Fruit fly (Drosophila melanogaster): Measurements from ENCODE around the gene Ir7e.
A peak's percentile ranks its signal among the peaks of the same experiment; 100 is the strongest.

Ir7e gene

DNA sequence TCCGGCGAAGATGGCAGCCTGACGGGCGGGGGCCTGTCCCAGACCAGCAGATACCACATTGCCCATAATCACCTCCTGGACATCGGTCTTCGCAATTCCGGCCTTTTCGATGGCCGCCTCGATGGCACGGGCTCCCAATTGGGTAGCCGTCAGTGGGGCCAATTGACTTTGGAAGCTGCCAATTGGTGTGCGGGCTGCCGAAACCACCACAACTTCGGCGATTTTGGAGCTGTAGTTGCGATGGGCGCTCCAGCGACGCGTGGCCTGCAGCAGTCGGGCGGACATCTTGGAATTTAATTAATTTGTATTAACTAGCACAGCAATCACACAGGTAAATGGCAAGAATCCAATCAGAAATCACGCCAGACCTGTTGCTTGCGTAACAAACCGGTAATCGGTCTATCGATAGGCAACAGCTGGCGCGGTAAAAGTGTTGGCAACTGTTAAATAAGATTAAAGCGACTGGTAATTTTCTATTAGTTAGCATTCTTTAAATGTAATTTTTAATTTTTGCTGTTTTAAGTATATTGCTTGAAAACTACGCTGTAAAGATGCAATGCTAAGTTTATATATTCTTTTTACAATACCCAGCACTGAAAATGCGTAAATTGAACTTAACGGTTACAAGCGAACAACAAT is 7.0 kb upstream of the Ir7e start, which contains the start of gene Acat1 (continued):
- TF ChIP-seq CG3065 (GFP tag; optimal IDR thresholded peaks at IDR 0.05), result no peak
- TF ChIP-seq dm (GFP tag; optimal IDR thresholded peaks at IDR 0.05), result peak; percentile 32
- peak; percentile 12 for TF ChIP-seq CG12942 (GFP tag; optimal IDR thresholded peaks at IDR 0.05)
- TF ChIP-seq sim (GFP tag; IDR thresholded peaks at IDR 0.05), result no peak
- no peak for TF ChIP-seq schlank (tag; optimal IDR thresholded peaks at IDR 0.05)
- TF ChIP-seq Drgx (GFP tag; IDR thresholded peaks at IDR 0.05), result peak; percentile 62
- TF ChIP-seq CG5180 (GFP tag; optimal IDR thresholded peaks at IDR 0.05), result no peak
- peak; percentile 39 for TF ChIP-seq luna (GFP tag; optimal IDR thresholded peaks at IDR 0.05)
- TF ChIP-seq Xrp1 (GFP tag; IDR thresholded peaks at IDR 0.05), result peak; percentile 83
- TF ChIP-seq CG11723 (GFP tag; optimal IDR thresholded peaks at IDR 0.05), result no peak
- TF ChIP-seq ab (GFP tag; optimal IDR thresholded peaks at IDR 0.05), result no peak
- TF ChIP-seq bab2 (GFP tag; optimal IDR thresholded peaks at IDR 0.05), result peak; percentile 35
- peak; percentile 27 for TF ChIP-seq pum (GFP tag; optimal IDR thresholded peaks at IDR 0.05)
- peak; percentile 49 for TF ChIP-seq tin (GFP tag; optimal IDR thresholded peaks at IDR 0.05)
- peak; percentile 1 for TF ChIP-seq crc (GFP tag; optimal IDR thresholded peaks at IDR 0.05)
- no peak for TF ChIP-seq Fer2 (tag; optimal IDR thresholded peaks at IDR 0.05)
- 0 out of 3 replicates have a peak, but pooled peaks have one; percentile 15 for TF ChIP-seq CG2199 (GFP tag; IDR thresholded peaks at IDR 0.05)
- no peak for TF ChIP-seq zen2 (GFP tag; IDR thresholded peaks at IDR 0.05; ENCODE audit: partially characterized antibody)
- TF ChIP-seq CG17568 (GFP tag; optimal IDR thresholded peaks at IDR 0.05), result no peak
- no peak for TF ChIP-seq CG8281 (tag; optimal IDR thresholded peaks at IDR 0.05)
- no peak for TF ChIP-seq CG9876 (GFP tag; optimal IDR thresholded peaks at IDR 0.05)
- peak; percentile 47 for TF ChIP-seq CG13775 (GFP tag; optimal IDR thresholded peaks at IDR 0.05)
- TF ChIP-seq CG7786 (GFP tag; optimal IDR thresholded peaks at IDR 0.05), result peak; percentile 40
- TF ChIP-seq CG6175 (GFP tag; IDR thresholded peaks at IDR 0.05), result no peak
- peak; percentile 32 for TF ChIP-seq cwo (GFP tag; optimal IDR thresholded peaks at IDR 0.05)
- no peak for TF ChIP-seq chm (GFP tag; IDR thresholded peaks at IDR 0.05)
- no peak for TF ChIP-seq Optix (GFP tag; IDR thresholded peaks at IDR 0.05)
- TF ChIP-seq jigr1 (GFP tag; IDR thresholded peaks at IDR 0.05), result no peak
- no peak for TF ChIP-seq ATbp (GFP tag; optimal IDR thresholded peaks at IDR 0.05)
- TF ChIP-seq Bdp1 (GFP tag; optimal IDR thresholded peaks at IDR 0.05), result no peak
- TF ChIP-seq nom (GFP tag; optimal IDR thresholded peaks at IDR 0.05), result peak; percentile 19
- peak; percentile 69 for TF ChIP-seq Hsf (GFP tag; optimal IDR thresholded peaks at IDR 0.05)
- peak; percentile 35 for TF ChIP-seq fd96Cb (tag; optimal IDR thresholded peaks at IDR 0.05)
- TF ChIP-seq Sry-β (GFP tag; optimal IDR thresholded peaks at IDR 0.05), result peak; percentile 49
- peak; percentile 7; the same call in 1 of the 2 replicates for TF ChIP-seq al (GFP tag; IDR thresholded peaks at IDR 0.05)
- peak; percentile 27 for TF ChIP-seq Lhr (GFP tag; optimal IDR thresholded peaks at IDR 0.05)
- 0 out of 3 replicates have a peak, but pooled peaks have one; percentile 17 for TF ChIP-seq Doc3 (GFP tag; IDR thresholded peaks at IDR 0.05; ENCODE audit: partially characterized antibody)
- no peak for TF ChIP-seq ap (GFP tag; IDR thresholded peaks at IDR 0.05)
- TF ChIP-seq CG10565 (GFP tag; optimal IDR thresholded peaks at IDR 0.05), result no peak
- no peak for TF ChIP-seq pan (optimal IDR thresholded peaks at IDR 0.05)
- peak in 1 of 2 experiments; percentile 61 for TF ChIP-seq pan (GFP tag; optimal IDR thresholded peaks at IDR 0.05 in 1 of 2, IDR thresholded peaks at IDR 0.05 in 1 of 2)
- no peak for TF ChIP-seq CG7357 (GFP tag; IDR thresholded peaks at IDR 0.05)
- TF ChIP-seq hth (optimal IDR thresholded peaks at IDR 0.05), result no peak
- peak; percentile 12 for TF ChIP-seq CG6813 (GFP tag; optimal IDR thresholded peaks at IDR 0.05)
